Fruit fly (Drosophila melanogaster) whole organism, embryonic: Measurements from ENCODE around the gene tinc.

Experiments
- Abd-B ChIP-seq: fragments of 200-800 bp; sonication (Bioruptor generic); optimal IDR thresholded peaks from 2 replicates; lab custom pipeline; 2018; ENCODE audit warnings: missing biosample characterization, mild to moderate bottlenecking, missing genetic modification characterization, moderate library complexity
- Aef1 ChIP-seq: fragments of 200-800 bp; sonication (Bioruptor generic); IDR thresholded peaks from 3 replicates; pipeline ENCODE4 v1.3.6; 2022; ENCODE audit warnings: missing biosample characterization, missing genetic modification characterization
- Bdp1 ChIP-seq: fragments of 200-800 bp; sonication (Bioruptor generic); optimal IDR thresholded peaks from 3 replicates; lab custom pipeline; 2016; ENCODE audit warnings: missing biosample characterization, missing genetic modification characterization
- CG10147 ChIP-seq: fragments of 200-800 bp; sonication (Bioruptor generic); optimal IDR thresholded peaks from 2 replicates; lab custom pipeline; 2019; ENCODE audit warnings: missing biosample characterization, mild to moderate bottlenecking, missing genetic modification characterization, moderate library complexity
- CG10267 ChIP-seq: fragments of 200-800 bp; sonication (Bioruptor generic); optimal IDR thresholded peaks from 2 replicates; lab custom pipeline; 2018; ENCODE audit warnings: missing biosample characterization, mild to moderate bottlenecking, missing genetic modification characterization, moderate library complexity
- CG10366 ChIP-seq: fragments of 200-800 bp; sonication (Bioruptor generic); IDR thresholded peaks from 2 replicates; pipeline ENCODE4 v1.3.6; 2022; ENCODE audit warnings: missing biosample characterization, missing genetic modification characterization
- CG10431 ChIP-seq: fragments of 200-800 bp; sonication (Bioruptor generic); optimal IDR thresholded peaks from 3 replicates; lab custom pipeline; 2018; ENCODE audit warnings: missing biosample characterization, mild to moderate bottlenecking, missing genetic modification characterization
- CG12236 ChIP-seq: fragments of 200-800 bp; sonication (Bioruptor generic); optimal IDR thresholded peaks from 2 replicates; lab custom pipeline; 2016; ENCODE audit warnings: missing biosample characterization, missing genetic modification characterization
- CG12659 ChIP-seq: fragments of 200-800 bp; sonication (Bioruptor generic); optimal IDR thresholded peaks from 3 replicates; lab custom pipeline; 2017; ENCODE audit warnings: mild to moderate bottlenecking, missing biosample characterization, missing genetic modification reagents, missing genetic modification characterization
- CG13424 ChIP-seq: fragments of 200-800 bp; sonication (Bioruptor generic); optimal IDR thresholded peaks from 2 replicates; lab custom pipeline; 2019; ENCODE audit warnings: missing biosample characterization, mild to moderate bottlenecking, missing genetic modification characterization, moderate library complexity
- CG14710 ChIP-seq: fragments of 200-800 bp; sonication (Bioruptor generic); optimal IDR thresholded peaks from 3 replicates; lab custom pipeline; 2019; ENCODE audit warnings: missing biosample characterization, mild to moderate bottlenecking, missing genetic modification characterization, moderate library complexity
- CG17912 ChIP-seq: fragments of 200-800 bp; sonication (Bioruptor generic); optimal IDR thresholded peaks from 2 replicates; lab custom pipeline; 2018; ENCODE audit warnings: missing biosample characterization, mild to moderate bottlenecking, missing genetic modification characterization
- CG2120 ChIP-seq: fragments of 200-800 bp; sonication (Bioruptor generic); optimal IDR thresholded peaks from 3 replicates; lab custom pipeline; 2016; ENCODE audit warnings: missing biosample characterization, missing genetic modification characterization
- CG2875 ChIP-seq: fragments of 200-800 bp; sonication (Bioruptor generic); optimal IDR thresholded peaks from 2 replicates; lab custom pipeline; 2017; ENCODE audit warnings: missing biosample characterization, mild to moderate bottlenecking, missing genetic modification characterization, missing genetic modification reagents
- CG30403 ChIP-seq: fragments of 200-800 bp; sonication (Bioruptor generic); optimal IDR thresholded peaks from 3 replicates; lab custom pipeline; 2016; ENCODE audit warnings: missing biosample characterization, missing genetic modification characterization
- CG31388 ChIP-seq: fragments of 200-800 bp; sonication (Bioruptor generic); optimal IDR thresholded peaks from 2 replicates; lab custom pipeline; 2016; ENCODE audit warnings: missing biosample characterization, missing genetic modification characterization
- CG34376 ChIP-seq: fragments of 200-800 bp; sonication (Bioruptor generic); optimal IDR thresholded peaks from 2 replicates; lab custom pipeline; 2018; ENCODE audit warnings: missing biosample characterization, mild to moderate bottlenecking, missing genetic modification characterization
- CG4617 ChIP-seq: fragments of 200-800 bp; sonication (Bioruptor generic); optimal IDR thresholded peaks from 3 replicates; lab custom pipeline; 2016; ENCODE audit warnings: missing biosample characterization, missing genetic modification characterization, borderline replicate concordance
- CG7987 ChIP-seq: fragments of 200-800 bp; sonication (Bioruptor generic); optimal IDR thresholded peaks from 2 replicates; lab custom pipeline; 2018; ENCODE audit warnings: missing biosample characterization, mild to moderate bottlenecking, missing genetic modification characterization, moderate library complexity
- D ChIP-seq, 2 experiments: fragments of 200-800 bp in 1 of 2; fragments of >200 bp in 1 of 2; sonication (Bioruptor generic) in 1 of 2; optimal IDR thresholded peaks; 2 replicates in 1 of 2; 3 replicates in 1 of 2; lab custom pipeline; 2017; ENCODE audit warnings: mild to moderate bottlenecking in 1 of 2, missing biosample characterization in 1 of 2, missing genetic modification characterization in 1 of 2, missing genetic modification reagents in 1 of 2
- Dll ChIP-seq: fragments of 200-800 bp; sonication (Bioruptor generic); IDR thresholded peaks from 4 replicates; pipeline ENCODE4 v1.3.6; 2022; ENCODE audit warnings: missing biosample characterization, missing genetic modification characterization; ENCODE audit not compliant: partially characterized antibody
- Gug ChIP-seq: fragments of 200-800 bp; sonication (Bioruptor generic); IDR thresholded peaks from 4 replicates; pipeline ENCODE4 v1.3.6; 2022; ENCODE audit warnings: missing biosample characterization, missing genetic modification characterization
- HLH3B ChIP-seq: fragments of 200-800 bp; sonication (Bioruptor generic); IDR thresholded peaks from 2 replicates; pipeline ENCODE4 v1.3.6; 2022; ENCODE audit warnings: missing biosample characterization, missing genetic modification characterization
- HLH4C ChIP-seq: fragments of 200-800 bp; sonication (Bioruptor generic); IDR thresholded peaks from 3 replicates; pipeline ENCODE4 v1.3.6; 2022; ENCODE audit warnings: missing biosample characterization, missing genetic modification characterization; ENCODE audit not compliant: partially characterized antibody
- HLH54F ChIP-seq: fragments of 200-800 bp; sonication (Bioruptor generic); optimal IDR thresholded peaks from 3 replicates; lab custom pipeline; 2016; ENCODE audit warnings: missing biosample characterization, missing genetic modification characterization
- MESR4 ChIP-seq: fragments of 200-800 bp; sonication (Bioruptor generic); optimal IDR thresholded peaks from 2 replicates; lab custom pipeline; 2018; ENCODE audit warnings: missing biosample characterization, mild to moderate bottlenecking, missing genetic modification characterization, moderate library complexity
- Mrtf ChIP-seq: fragments of 200-800 bp; sonication (Bioruptor generic); IDR thresholded peaks from 3 replicates; pipeline ENCODE4 v1.3.6; 2022; ENCODE audit warnings: missing biosample characterization, missing genetic modification characterization
- Scr ChIP-seq: fragments of 200-800 bp; sonication (Bioruptor generic); IDR thresholded peaks from 2 replicates; pipeline ENCODE4 v1.3.6; 2022; ENCODE audit warnings: missing biosample characterization, missing genetic modification characterization; ENCODE audit not compliant: partially characterized antibody
- Six4 ChIP-seq: fragments of 200-800 bp; sonication (Bioruptor generic); optimal IDR thresholded peaks from 2 replicates; lab custom pipeline; 2016; ENCODE audit warnings: missing biosample characterization, missing genetic modification characterization
- Vsx1 ChIP-seq: fragments of 200-800 bp; sonication (Bioruptor generic); optimal IDR thresholded peaks from 2 replicates; lab custom pipeline; 2017; ENCODE audit warnings: missing biosample characterization, mild to moderate bottlenecking, missing genetic modification characterization, missing genetic modification reagents
- Xrp1 ChIP-seq: fragments of 200-800 bp; sonication (Bioruptor generic); IDR thresholded peaks from 2 replicates; pipeline ENCODE4 v1.3.6; 2022; ENCODE audit warnings: missing biosample characterization, missing genetic modification characterization
- abd-A ChIP-seq: fragments of 200-800 bp; sonication (Bioruptor generic); optimal IDR thresholded peaks from 3 replicates; lab custom pipeline; 2019; ENCODE audit warnings: missing biosample characterization, mild to moderate bottlenecking, missing genetic modification characterization, moderate library complexity
- ato ChIP-seq: fragments of 200-800 bp; sonication (Bioruptor generic); IDR thresholded peaks from 2 replicates; pipeline ENCODE4 v1.3.6; 2022; ENCODE audit warnings: missing biosample characterization, missing genetic modification characterization; ENCODE audit not compliant: partially characterized antibody
- cad ChIP-seq: fragments of >200 bp; optimal IDR thresholded peaks from 2 replicates; lab custom pipeline; 2017; ENCODE audit warnings: missing biosample characterization, missing genetic modification characterization
- chif ChIP-seq, 2 experiments: fragments of 200-800 bp; sonication (Bioruptor generic); optimal IDR thresholded peaks; 3 replicates each; lab custom pipeline; 2016; ENCODE audit warnings: missing biosample characterization in 2 of 2, missing genetic modification characterization in 2 of 2
- dpn ChIP-seq, 2 experiments: fragments of 200-800 bp; sonication (Bioruptor generic); optimal IDR thresholded peaks; 3 replicates each; lab custom pipeline; 2016; ENCODE audit warnings: missing biosample characterization in 2 of 2, missing genetic modification characterization in 2 of 2
- esg ChIP-seq: fragments of 200-800 bp; sonication (Bioruptor generic); conservative IDR thresholded peaks from 2 replicates; pipeline ENCODE4 v1.3.6; 2022; ENCODE audit warnings: missing biosample characterization, missing genetic modification characterization
- gro ChIP-seq: fragments of 200-800 bp; sonication (Bioruptor generic); optimal IDR thresholded peaks from 2 replicates; lab custom pipeline; 2016; ENCODE audit warnings: missing biosample characterization, missing genetic modification characterization
- hbn ChIP-seq: fragments of 200-800 bp; sonication (Bioruptor generic); IDR thresholded peaks from 2 replicates; pipeline ENCODE4 v1.3.6; 2022; ENCODE audit warnings: missing biosample characterization, missing genetic modification characterization; ENCODE audit not compliant: partially characterized antibody
- klu ChIP-seq: fragments of 200-800 bp; sonication (Bioruptor generic); IDR thresholded peaks from 2 replicates; pipeline ENCODE4 v1.3.6; 2022; ENCODE audit warnings: missing biosample characterization, missing genetic modification characterization
- nerfin-2 ChIP-seq: fragments of 200-800 bp; sonication (Bioruptor generic); IDR thresholded peaks from 2 replicates; pipeline ENCODE4 v1.3.6; 2022; ENCODE audit warnings: missing biosample characterization, missing genetic modification characterization; ENCODE audit not compliant: partially characterized antibody
- peb ChIP-seq: fragments of 200-800 bp; sonication (Bioruptor generic); IDR thresholded peaks from 2 replicates; pipeline ENCODE4 v1.3.6; 2022; ENCODE audit warnings: missing biosample characterization, missing genetic modification characterization
- repo ChIP-seq: fragments of 200-800 bp; sonication (Bioruptor generic); optimal IDR thresholded peaks from 2 replicates; lab custom pipeline; 2016; ENCODE audit warnings: missing biosample characterization, missing genetic modification characterization
- stwl ChIP-seq: fragments of 200-800 bp; sonication (Bioruptor generic); optimal IDR thresholded peaks from 3 replicates; lab custom pipeline; 2018; ENCODE audit warnings: missing biosample characterization, mild to moderate bottlenecking, missing genetic modification characterization, moderate library complexity
- tgo ChIP-seq: fragments of 200-800 bp; sonication (Bioruptor generic); IDR thresholded peaks from 3 replicates; pipeline ENCODE4 v1.3.6; 2022; ENCODE audit warnings: missing biosample characterization, missing genetic modification characterization
- tx ChIP-seq: fragments of 200-800 bp; sonication (Bioruptor generic); optimal IDR thresholded peaks from 2 replicates; lab custom pipeline; 2016; ENCODE audit warnings: missing biosample characterization, missing genetic modification characterization
- vvl ChIP-seq: fragments of 200-800 bp; sonication (Bioruptor generic); IDR thresholded peaks from 2 replicates; pipeline ENCODE4 v1.3.6; 2022; ENCODE audit warnings: missing biosample characterization, missing genetic modification characterization
- zfh2 ChIP-seq: fragments of 200-800 bp; sonication (Bioruptor generic); optimal IDR thresholded peaks from 2 replicates; lab custom pipeline; 2016; ENCODE audit warnings: missing biosample characterization, missing genetic modification characterization

tinc gene

dm6 chr3R:17794335-17795074 lies 16.8 kb upstream of the tinc start, which contains the start of gene CG43102 (continued):
- TF ChIP-seq nerfin-2 (no peak), D (optimal IDR thresholded peaks at IDR 0.05; lab: Kevin White, UChicago) (no peak), D (GFP tag; optimal IDR thresholded peaks at IDR 0.05; lab: Kevin White, UChicago) (peak; percentile 15), CG10267 (tag; lab: Kevin White, UChicago) (peak; percentile 60), Bdp1 (GFP tag; lab: Kevin White, UChicago) (peak; percentile 31), HLH3B (GFP tag; lab: Robert Waterston, UW) (peak; percentile 74), CG14710 (tag; lab: Kevin White, UChicago) (peak; percentile 80), Aef1 (GFP tag; lab: Robert Waterston, UW) (peak; percentile 75), CG12659 (GFP tag; lab: Kevin White, UChicago) (peak; percentile 62), MESR4 (GFP tag; lab: Kevin White, UChicago) (peak; percentile 31), klu (GFP tag; lab: Robert Waterston, UW) (no peak; the same call in 1 of the 2 replicates), dpn (GFP tag; optimal IDR thresholded peaks at IDR 0.05; lab: Kevin White, UChicago) (peak; percentile 39 to 67), Dll (GFP tag; lab: Robert Waterston, UW) (peak; percentile 90), cad (no peak), CG31388 (GFP tag; lab: Kevin White, UChicago) (no peak), CG34376 (GFP tag; lab: Kevin White, UChicago) (peak; percentile 49), tx (no peak), CG7987 (GFP tag; lab: Kevin White, UChicago) (peak; percentile 51), CG10366 (GFP tag; lab: Robert Waterston, UW) (peak; percentile 80), hbn (GFP tag; lab: Robert Waterston, UW) (0 out of 2 replicates have a peak, but pooled peaks have one; percentile 60), Six4 (peak; percentile 49), stwl (tag; lab: Kevin White, UChicago) (peak; percentile 46), esg (GFP tag; lab: Robert Waterston, UW) (no peak; the same call in 1 of the 2 replicates), Gug (GFP tag; lab: Robert Waterston, UW) (peak; percentile 76), CG13424 (tag; lab: Kevin White, UChicago) (peak; percentile 70), HLH4C (GFP tag; lab: Robert Waterston, UW) (peak; percentile 59), CG10147 (GFP tag; lab: Kevin White, UChicago) (no peak), Vsx1 (peak; percentile 31), Mrtf (GFP tag; lab: Robert Waterston, UW) (peak; percentile 66; the same call in 2 of the 3 replicates), Scr (GFP tag; lab: Robert Waterston, UW) (peak; percentile 87), Xrp1 (peak; percentile 71), CG12236 (no peak), gro (GFP tag; lab: Kevin White, UChicago) (peak; percentile 38), peb (GFP tag; lab: Robert Waterston, UW) (no peak), HLH54F (GFP tag; lab: Kevin White, UChicago) (peak; percentile 15), zfh2 (GFP tag; lab: Kevin White, UChicago) (peak; percentile 49), CG2875 (GFP tag; lab: Kevin White, UChicago) (peak; percentile 18), CG4617 (GFP tag; lab: Kevin White, UChicago) (no peak), CG17912 (GFP tag; lab: Kevin White, UChicago) (peak; percentile 12), Abd-B (GFP tag; lab: Kevin White, UChicago) (peak; percentile 58), tgo (peak; percentile 75), ato (GFP tag; lab: Robert Waterston, UW) (peak; percentile 56; the same call in 1 of the 2 replicates), CG2120 (GFP tag; lab: Kevin White, UChicago) (peak; percentile 67), CG10431 (peak; percentile 22), chif (GFP tag; optimal IDR thresholded peaks at IDR 0.05; lab: Kevin White, UChicago) (peak in 1 of 2 experiments; percentile 0), abd-A (tag; lab: Kevin White, UChicago) (no peak), repo (GFP tag; lab: Kevin White, UChicago) (no peak), CG30403 (peak; percentile 61), vvl (GFP tag; lab: Robert Waterston, UW) (peak; percentile 86)
